Fruit fly (Drosophila melanogaster) whole organism, embryonic: Measurements from ENCODE around the gene nop5.
A peak's percentile ranks its signal among the peaks of the same experiment; 100 is the strongest.

Experiments
- C15 ChIP-seq: fragments of 200-800 bp; sonication (Bioruptor generic); IDR thresholded peaks from 3 replicates; pipeline ENCODE4 v1.3.6; 2022; ENCODE audit warnings: missing biosample characterization, missing genetic modification characterization
- CG11085 ChIP-seq: fragments of 200-800 bp; sonication (Bioruptor generic); IDR thresholded peaks from 2 replicates; pipeline ENCODE4 v1.3.6; 2022; ENCODE audit warnings: missing biosample characterization, missing genetic modification characterization
- CG11723 ChIP-seq: fragments of 200-800 bp; sonication (Bioruptor generic); optimal IDR thresholded peaks from 2 replicates; lab custom pipeline; 2017; ENCODE audit warnings: missing biosample characterization, mild to moderate bottlenecking, missing genetic modification characterization
- CG12104 ChIP-seq: fragments of 200-800 bp; sonication (Bioruptor generic); optimal IDR thresholded peaks from 3 replicates; lab custom pipeline; 2016; ENCODE audit warnings: missing biosample characterization, missing genetic modification characterization
- CG12659 ChIP-seq: fragments of 200-800 bp; sonication (Bioruptor generic); optimal IDR thresholded peaks from 3 replicates; lab custom pipeline; 2017; ENCODE audit warnings: mild to moderate bottlenecking, missing biosample characterization, missing genetic modification reagents, missing genetic modification characterization
- CG13296 ChIP-seq: fragments of 200-800 bp; sonication (Bioruptor generic); optimal IDR thresholded peaks from 3 replicates; lab custom pipeline; 2018; ENCODE audit warnings: missing biosample characterization, mild to moderate bottlenecking, missing genetic modification characterization
- CG13894 ChIP-seq: fragments of 200-800 bp; sonication (Bioruptor generic); optimal IDR thresholded peaks from 3 replicates; lab custom pipeline; 2018; ENCODE audit warnings: missing biosample characterization, mild to moderate bottlenecking, missing genetic modification characterization, moderate library complexity
- CG1792 ChIP-seq: fragments of 200-800 bp; sonication (Bioruptor generic); optimal IDR thresholded peaks from 2 replicates; lab custom pipeline; 2016; ENCODE audit warnings: missing biosample characterization, missing genetic modification characterization
- CG18599 ChIP-seq: fragments of 200-800 bp; sonication (Bioruptor generic); optimal IDR thresholded peaks from 3 replicates; lab custom pipeline; 2017; ENCODE audit warnings: missing biosample characterization, missing genetic modification characterization, mild to moderate bottlenecking, moderate library complexity, missing genetic modification reagents
- CG2116 ChIP-seq: fragments of 200-800 bp; sonication (Bioruptor generic); optimal IDR thresholded peaks from 3 replicates; lab custom pipeline; 2018; ENCODE audit warnings: missing biosample characterization, mild to moderate bottlenecking, missing genetic modification characterization
- CG34224 ChIP-seq: fragments of 200-800 bp; sonication (Bioruptor generic); IDR thresholded peaks from 3 replicates; pipeline ENCODE4 v1.3.6; 2022; ENCODE audit warnings: missing biosample characterization, missing genetic modification characterization; ENCODE audit not compliant: partially characterized antibody
- CG3995 ChIP-seq: fragments of 200-800 bp; sonication (Bioruptor generic); optimal IDR thresholded peaks from 3 replicates; lab custom pipeline; 2016; ENCODE audit warnings: missing biosample characterization, missing genetic modification characterization
- CG4360 ChIP-seq: fragments of 200-800 bp; sonication (Bioruptor generic); IDR thresholded peaks from 2 replicates; pipeline ENCODE4 v1.3.6; 2022; ENCODE audit warnings: missing biosample characterization, missing genetic modification characterization
- CG6854 ChIP-seq: fragments of 200-800 bp; sonication (Bioruptor generic); optimal IDR thresholded peaks from 3 replicates; lab custom pipeline; 2017; ENCODE audit warnings: missing biosample characterization, mild to moderate bottlenecking, missing genetic modification characterization
- CG9876 ChIP-seq: fragments of 200-800 bp; sonication (Bioruptor generic); optimal IDR thresholded peaks from 2 replicates; lab custom pipeline; 2016; ENCODE audit warnings: missing biosample characterization, missing genetic modification characterization
- ERR ChIP-seq: fragments of 200-800 bp; sonication (Bioruptor generic); optimal IDR thresholded peaks from 2 replicates; lab custom pipeline; 2016; ENCODE audit warnings: missing biosample characterization, missing genetic modification characterization
- Eip74EF ChIP-seq, 2 experiments: fragments of 200-800 bp in 1 of 2; fragments of >200 bp in 1 of 2; sonication (Bioruptor generic) in 1 of 2; optimal IDR thresholded peaks; 2 replicates each; lab custom pipeline; 2017 to 2019; ENCODE audit warnings: missing biosample characterization in 2 of 2, missing genetic modification characterization in 2 of 2, mild to moderate bottlenecking in 1 of 2, moderate library complexity in 1 of 2
- Gug ChIP-seq: fragments of 200-800 bp; sonication (Bioruptor generic); IDR thresholded peaks from 4 replicates; pipeline ENCODE4 v1.3.6; 2022; ENCODE audit warnings: missing biosample characterization, missing genetic modification characterization
- HLH3B ChIP-seq: fragments of 200-800 bp; sonication (Bioruptor generic); IDR thresholded peaks from 2 replicates; pipeline ENCODE4 v1.3.6; 2022; ENCODE audit warnings: missing biosample characterization, missing genetic modification characterization
- Jarid2 ChIP-seq: fragments of 200-800 bp; sonication (Bioruptor generic); optimal IDR thresholded peaks from 3 replicates; lab custom pipeline; 2017; ENCODE audit warnings: mild to moderate bottlenecking, missing biosample characterization, missing genetic modification reagents, missing genetic modification characterization
- Max ChIP-seq: fragments of 200-800 bp; sonication (Bioruptor generic); optimal IDR thresholded peaks from 2 replicates; lab custom pipeline; 2016; ENCODE audit warnings: missing biosample characterization, mild to moderate bottlenecking, missing genetic modification characterization
- NC2β ChIP-seq: fragments of 200-800 bp; sonication (Bioruptor generic); optimal IDR thresholded peaks from 2 replicates; lab custom pipeline; 2016; ENCODE audit warnings: missing biosample characterization, missing genetic modification characterization
- Opbp ChIP-seq: fragments of 200-800 bp; sonication (Bioruptor generic); IDR thresholded peaks from 3 replicates; pipeline ENCODE4 v1.3.6; 2022; ENCODE audit warnings: missing biosample characterization, missing genetic modification characterization; ENCODE audit not compliant: partially characterized antibody
- PHDP ChIP-seq: fragments of 200-800 bp; sonication (Bioruptor generic); optimal IDR thresholded peaks from 3 replicates; lab custom pipeline; 2018; ENCODE audit warnings: missing biosample characterization, mild to moderate bottlenecking, missing genetic modification characterization, moderate library complexity
- Ptx1 ChIP-seq: fragments of 200-800 bp; sonication (Bioruptor generic); IDR thresholded peaks from 2 replicates; pipeline ENCODE4 v1.3.6; 2022; ENCODE audit warnings: missing biosample characterization, missing genetic modification characterization
- Six4 ChIP-seq: fragments of 200-800 bp; sonication (Bioruptor generic); optimal IDR thresholded peaks from 2 replicates; lab custom pipeline; 2016; ENCODE audit warnings: missing biosample characterization, missing genetic modification characterization
- Sox102F ChIP-seq: fragments of 200-800 bp; sonication (Bioruptor generic); optimal IDR thresholded peaks from 2 replicates; lab custom pipeline; 2018; ENCODE audit warnings: missing biosample characterization, mild to moderate bottlenecking, missing genetic modification characterization, moderate library complexity
- Sry-δ ChIP-seq: fragments of 200-800 bp; sonication (Bioruptor generic); optimal IDR thresholded peaks from 2 replicates; lab custom pipeline; 2016; ENCODE audit warnings: missing biosample characterization, missing genetic modification characterization
- Stat92E ChIP-seq, 3 experiments: fragments of >200 bp in 2 of 3; fragments of 200-800 bp in 1 of 3; sonication (Bioruptor generic) in 1 of 3; optimal IDR thresholded peaks; 2 replicates each; lab custom pipeline; 2017 to 2019; ENCODE audit warnings: missing biosample characterization in 3 of 3, missing genetic modification characterization in 3 of 3, mild to moderate bottlenecking in 1 of 3, moderate library complexity in 1 of 3
- ac ChIP-seq: fragments of 200-800 bp; sonication (Bioruptor generic); optimal IDR thresholded peaks from 3 replicates; lab custom pipeline; 2017; ENCODE audit warnings: missing biosample characterization, mild to moderate bottlenecking, missing genetic modification characterization
- ase ChIP-seq: fragments of 200-800 bp; sonication (Bioruptor generic); IDR thresholded peaks from 3 replicates; pipeline ENCODE4 v1.3.6; 2022; ENCODE audit warnings: missing biosample characterization, missing genetic modification characterization
- bsh ChIP-seq, 2 experiments: fragments of 200-800 bp; sonication (Bioruptor generic); optimal IDR thresholded peaks; 2 replicates each; lab custom pipeline; 2017 to 2018; ENCODE audit warnings: mild to moderate bottlenecking in 2 of 2, missing biosample characterization in 2 of 2, missing genetic modification characterization in 2 of 2, moderate library complexity in 1 of 2
- chinmo ChIP-seq: fragments of 200-800 bp; sonication (Bioruptor generic); IDR thresholded peaks from 4 replicates; pipeline ENCODE4 v1.3.6; 2022; ENCODE audit warnings: missing biosample characterization, missing genetic modification characterization; ENCODE audit not compliant: partially characterized antibody
- cwo ChIP-seq: fragments of 200-800 bp; sonication (Bioruptor generic); optimal IDR thresholded peaks from 3 replicates; lab custom pipeline; 2017; ENCODE audit warnings: missing biosample characterization, missing genetic modification characterization, mild to moderate bottlenecking, moderate library complexity, missing genetic modification reagents
- da ChIP-seq: fragments of 200-800 bp; sonication (Bioruptor generic); optimal IDR thresholded peaks from 2 replicates; lab custom pipeline; 2016; ENCODE audit warnings: missing biosample characterization, missing genetic modification characterization
- exex ChIP-seq: fragments of 200-800 bp; sonication (Bioruptor generic); optimal IDR thresholded peaks from 4 replicates; lab custom pipeline; 2018; ENCODE audit warnings: missing biosample characterization, mild to moderate bottlenecking, missing genetic modification characterization, moderate library complexity
- fru ChIP-seq: fragments of >200 bp; optimal IDR thresholded peaks from 2 replicates; lab custom pipeline; 2017
- gcm ChIP-seq: fragments of 200-800 bp; sonication (Bioruptor generic); optimal IDR thresholded peaks from 2 replicates; lab custom pipeline; 2019; ENCODE audit warnings: missing biosample characterization, mild to moderate bottlenecking, missing genetic modification characterization, moderate library complexity
- gcm2 ChIP-seq: fragments of 200-800 bp; sonication (Bioruptor generic); optimal IDR thresholded peaks from 2 replicates; lab custom pipeline; 2016; ENCODE audit warnings: missing biosample characterization, missing genetic modification characterization
- gfzf ChIP-seq: fragments of 200-800 bp; sonication (Bioruptor generic); optimal IDR thresholded peaks from 2 replicates; lab custom pipeline; 2016; ENCODE audit warnings: missing biosample characterization, mild to moderate bottlenecking, missing genetic modification characterization, moderate library complexity
- inv ChIP-seq: fragments of 200-800 bp; sonication (Bioruptor generic); IDR thresholded peaks from 2 replicates; pipeline ENCODE4 v1.3.6; 2022; ENCODE audit warnings: missing biosample characterization, missing genetic modification characterization; ENCODE audit not compliant: partially characterized antibody
- jing ChIP-seq: fragments of 200-800 bp; sonication (Bioruptor generic); optimal IDR thresholded peaks from 2 replicates; lab custom pipeline; 2018; ENCODE audit warnings: missing biosample characterization, mild to moderate bottlenecking, missing genetic modification characterization
- lbe ChIP-seq: fragments of 200-800 bp; sonication (Bioruptor generic); optimal IDR thresholded peaks from 2 replicates; lab custom pipeline; 2016; ENCODE audit warnings: missing biosample characterization, mild to moderate bottlenecking, missing genetic modification characterization
- luna ChIP-seq: fragments of 200-800 bp; sonication (Bioruptor generic); optimal IDR thresholded peaks from 2 replicates; lab custom pipeline; 2016; ENCODE audit warnings: missing biosample characterization, missing genetic modification characterization
- mam ChIP-seq: fragments of 200-800 bp; sonication (Bioruptor generic); optimal IDR thresholded peaks from 3 replicates; lab custom pipeline; 2016; ENCODE audit warnings: missing biosample characterization, missing genetic modification characterization
- oc ChIP-seq: fragments of 200-800 bp; sonication (Bioruptor generic); optimal IDR thresholded peaks from 2 replicates; lab custom pipeline; 2018; ENCODE audit warnings: missing biosample characterization, mild to moderate bottlenecking, missing genetic modification characterization, moderate library complexity
- phol ChIP-seq: fragments of 200-800 bp; sonication (Bioruptor generic); optimal IDR thresholded peaks from 3 replicates; lab custom pipeline; 2018; ENCODE audit warnings: missing biosample characterization, mild to moderate bottlenecking, missing genetic modification characterization, moderate library complexity
- sug ChIP-seq: fragments of 200-800 bp; optimal IDR thresholded peaks from 2 replicates; lab custom pipeline; 2019; ENCODE audit warnings: missing biosample characterization, mild to moderate bottlenecking, missing genetic modification characterization, moderate library complexity
- unpg ChIP-seq: fragments of 200-800 bp; sonication (Bioruptor generic); optimal IDR thresholded peaks from 3 replicates; lab custom pipeline; 2018; ENCODE audit warnings: missing biosample characterization, mild to moderate bottlenecking, missing genetic modification characterization, moderate library complexity

The nop5 gene

dm6 chr2L:6950096-6950495, 31.6 kb upstream of the nop5 start, which contains the start of the genes Gas41 and SA1 (continued):
- TF ChIP-seq Gug (GFP tag; lab: Robert Waterston, UW): peak; percentile 87
- TF ChIP-seq Sry-δ (GFP tag; lab: Kevin White, UChicago): peak; percentile 95
- peak; percentile 32 for TF ChIP-seq CG3995
- peak; percentile 91 for TF ChIP-seq CG18599 (GFP tag; lab: Kevin White, UChicago)
- TF ChIP-seq CG9876 (GFP tag; lab: Kevin White, UChicago): no peak
- TF ChIP-seq phol: peak; percentile 94
- TF ChIP-seq exex: no peak
- TF ChIP-seq lbe (GFP tag; lab: Kevin White, UChicago): peak; percentile 82
- peak; percentile 92 for TF ChIP-seq CG2116 (GFP tag; lab: Kevin White, UChicago)
- 0 out of 2 replicates have a peak, but pooled peaks have one; percentile 35 for TF ChIP-seq CG4360
- no peak for TF ChIP-seq Sox102F
- peak; percentile 61; the same call in 1 of the 2 replicates for TF ChIP-seq inv (GFP tag; lab: Robert Waterston, UW)
- TF ChIP-seq mam (GFP tag; lab: Kevin White, UChicago): peak; percentile 52
- TF ChIP-seq CG34224 (GFP tag; lab: Robert Waterston, UW): peak; percentile 78
- peak; percentile 89 for TF ChIP-seq CG11085 (GFP tag; lab: Robert Waterston, UW)
- no peak for TF ChIP-seq Eip74EF (GFP tag; optimal IDR thresholded peaks at IDR 0.05; lab: Kevin White, UChicago)
- TF ChIP-seq Opbp (GFP tag; lab: Robert Waterston, UW): 0 out of 3 replicates have a peak, but pooled peaks have one; percentile 42
- TF ChIP-seq CG6854 (GFP tag; lab: Kevin White, UChicago): no peak
- no peak for TF ChIP-seq luna (GFP tag; lab: Kevin White, UChicago)
- TF ChIP-seq unpg (GFP tag; lab: Kevin White, UChicago): no peak
- TF ChIP-seq chinmo (GFP tag; lab: Robert Waterston, UW): 0 out of 4 replicates have a peak, but pooled peaks have one; percentile 70
- peak; percentile 65; the same call in 1 of the 3 replicates for TF ChIP-seq C15 (GFP tag; lab: Robert Waterston, UW)
- no peak for TF ChIP-seq CG1792 (GFP tag; lab: Kevin White, UChicago)
- TF ChIP-seq Six4 (GFP tag; lab: Kevin White, UChicago): peak; percentile 70
- peak; percentile 93 for TF ChIP-seq gcm (GFP tag; lab: Kevin White, UChicago)
- TF ChIP-seq CG11723: no peak
- TF ChIP-seq Max (GFP tag; lab: Kevin White, UChicago): no peak
- TF ChIP-seq CG12659 (GFP tag; lab: Kevin White, UChicago): peak; percentile 90
- no peak for TF ChIP-seq CG12104 (GFP tag; lab: Kevin White, UChicago)
- no peak for TF ChIP-seq gcm2 (GFP tag; lab: Kevin White, UChicago)
- TF ChIP-seq jing (GFP tag; lab: Kevin White, UChicago): no peak
- TF ChIP-seq PHDP (tag; lab: Kevin White, UChicago): peak; percentile 94
- no peak for TF ChIP-seq Ptx1
- peak in 1 of 2 experiments; percentile 22 for TF ChIP-seq bsh (GFP tag; optimal IDR thresholded peaks at IDR 0.05; lab: Kevin White, UChicago)
- TF ChIP-seq Stat92E (GFP tag; optimal IDR thresholded peaks at IDR 0.05; lab: Kevin White, UChicago): no peak
- peak; percentile 57 for TF ChIP-seq NC2β
- TF ChIP-seq ase (GFP tag; lab: Robert Waterston, UW): peak; percentile 81; the same call in 2 of the 3 replicates
- TF ChIP-seq ac (GFP tag; lab: Kevin White, UChicago): no peak
- no peak for TF ChIP-seq da (GFP tag; lab: Kevin White, UChicago)
- TF ChIP-seq fru (lab: Kevin White, UChicago): no peak
- TF ChIP-seq sug (tag; lab: Kevin White, UChicago): peak; percentile 68
- no peak for TF ChIP-seq oc (tag; lab: Kevin White, UChicago)
- peak; percentile 34 for TF ChIP-seq gfzf (GFP tag; lab: Kevin White, UChicago)
- peak; percentile 72 for TF ChIP-seq cwo (GFP tag; lab: Kevin White, UChicago)
- no peak for TF ChIP-seq ERR (GFP tag; lab: Kevin White, UChicago)
- no peak for TF ChIP-seq HLH3B (GFP tag; lab: Robert Waterston, UW)
- TF ChIP-seq CG13296: peak; percentile 88
- TF ChIP-seq CG13894 (tag; lab: Kevin White, UChicago): peak; percentile 91
- no peak for TF ChIP-seq Jarid2 (GFP tag; lab: Kevin White, UChicago)
